Worm (Caenorhabditis elegans) whole organism, late embryonic: Measurements from ENCODE around the gene srt-69.

ENCODE experiments used
- T23F11.4 ChIP-seq: fragments of 200-800 bp; sonication (Bioruptor generic); optimal IDR thresholded peaks from 2 replicates; lab custom pipeline; 2018; ENCODE audit warnings: mild to moderate bottlenecking, missing genetic modification characterization, missing compliant biosample characterization
- ama-1 ChIP-seq: fragments of 150-350 bp; optimal IDR thresholded peaks from 2 replicates; lab custom pipeline; 2014
- ceh-14 ChIP-seq: sonication (generic microtip); optimal IDR thresholded peaks from 2 replicates; lab custom pipeline; 2016; ENCODE audit warnings: missing genotype, missing genetic modification characterization, missing compliant biosample characterization
- ceh-24 ChIP-seq: sonication (generic microtip); optimal IDR thresholded peaks from 2 replicates; lab custom pipeline; 2016; ENCODE audit warnings: mild to moderate bottlenecking, missing genetic modification characterization, missing compliant biosample characterization
- che-1 ChIP-seq: sonication (generic microtip); optimal IDR thresholded peaks from 2 replicates; lab custom pipeline; 2016; ENCODE audit warnings: mild to moderate bottlenecking, missing genetic modification characterization, missing compliant biosample characterization
- nfya-1 ChIP-seq: sonication (generic microtip); optimal IDR thresholded peaks from 2 replicates; lab custom pipeline; 2017; ENCODE audit warnings: missing genetic modification characterization, mild to moderate bottlenecking, missing compliant biosample characterization, antibody characterized with exemption, moderate library complexity
- nhr-11 ChIP-seq: fragments of 150-350 bp; optimal IDR thresholded peaks from 2 replicates; lab custom pipeline; 2014; ENCODE audit warnings: missing biosample characterization, missing genetic modification characterization
- nhr-232 ChIP-seq: sonication (generic microtip); optimal IDR thresholded peaks from 2 replicates; lab custom pipeline; 2016; ENCODE audit warnings: missing genetic modification characterization, missing compliant biosample characterization
- sdc-2 ChIP-seq: sonication (generic microtip); optimal IDR thresholded peaks from 2 replicates; lab custom pipeline; 2016; ENCODE audit warnings: missing genotype, missing genetic modification characterization, missing compliant biosample characterization
- unc-55 ChIP-seq: sonication (generic microtip); optimal IDR thresholded peaks from 2 replicates; lab custom pipeline; 2017; ENCODE audit warnings: missing biosample characterization, missing genetic modification reagents, missing genetic modification characterization
- unc-86 ChIP-seq: sonication (generic microtip); optimal IDR thresholded peaks from 2 replicates; lab custom pipeline; 2016; ENCODE audit warnings: missing genetic modification characterization, missing compliant biosample characterization

ce11 chrV:5223044-5223443 is 42.4 kb downstream of the srt-69 start, which contains the start of gene Y49G5B.1:
- no peak for TF ChIP-seq unc-86 (tag; lab: Kevin White, UChicago)
- TF ChIP-seq ama-1 (lab: Kevin White, UChicago) = no peak
- TF ChIP-seq T23F11.4 (GFP tag; lab: Kevin White, UChicago) = no peak
- TF ChIP-seq che-1 (tag; lab: Kevin White, UChicago) = no peak
- TF ChIP-seq sdc-2 = no peak
- TF ChIP-seq nfya-1 (tag; lab: Kevin White, UChicago) = no peak
- TF ChIP-seq unc-55 (GFP tag; lab: Kevin White, UChicago) = no peak
- no peak for TF ChIP-seq nhr-11 (tag; lab: Kevin White, UChicago)
- no peak for TF ChIP-seq ceh-24 (tag; lab: Kevin White, UChicago)
- no peak for TF ChIP-seq nhr-232 (tag; lab: Kevin White, UChicago)
- no peak for TF ChIP-seq ceh-14
